Worm (Caenorhabditis elegans): ENCODE data around the gene sec-10.
A peak's percentile ranks its signal among the peaks of the same experiment; 100 is the strongest.

The sec-10 gene

ce11 chrIV:7783801-7784411 is 1.6 kb upstream of the sec-10 start, which contains the start of gene tag-321:
Gene tag-321 (minus strand): TSS chrIV:7783851.
- no peak for TF ChIP-seq fkh-8 (tag; optimal IDR thresholded peaks at IDR 0.05)
- no peak for TF ChIP-seq ama-1 (optimal IDR thresholded peaks at IDR 0.05)
- TF ChIP-seq fkh-4 (tag; optimal IDR thresholded peaks at IDR 0.05; ENCODE audit: borderline replicate concordance) = no peak
- no peak for TF ChIP-seq swsn-7 (tag; optimal IDR thresholded peaks at IDR 0.05)

ce11 chrIV:7778865-7779264 is 3.4 kb downstream of the sec-10 start, which contains the start of gene rpap-3:
Gene rpap-3 (minus strand): TSS chrIV:7778965.
- TF ChIP-seq ceh-88 (GFP tag; IDR thresholded peaks at IDR 0.05) (no peak), alr-1 (tag; optimal IDR thresholded peaks at IDR 0.05; ENCODE audit: borderline replicate concordance) (no peak), zag-1 (tag; optimal IDR thresholded peaks at IDR 0.05) (no peak), snu-23 (GFP tag; optimal IDR thresholded peaks at IDR 0.05) (no peak)

- TF ChIP-seq vab-15 (tag; optimal IDR thresholded peaks at IDR 0.05) = no peak
- no peak for TF ChIP-seq snu-23 (GFP tag; optimal IDR thresholded peaks at IDR 0.05)
- no peak for TF ChIP-seq lsy-2 (tag; optimal IDR thresholded peaks at IDR 0.05)
These were observed 6.6 kb downstream of the sec-10 start, which contains the start of gene swd-2.1 for ce11 chrIV:7775725-7776124. Gene swd-2.1 (plus strand): TSS chrIV:7776025.

- TF ChIP-seq snu-23 (GFP tag; optimal IDR thresholded peaks at IDR 0.05) (peak; percentile 29), nhr-77 (tag; optimal IDR thresholded peaks at IDR 0.05) (peak; percentile 27), dpl-1 (GFP tag; optimal IDR thresholded peaks at IDR 0.05) (peak; percentile 41 to 77 (median 61)), blmp-1 (tag; optimal IDR thresholded peaks at IDR 0.05) (peak; percentile 63), nhr-85 (tag) (peak; percentile 40), lin-15B (tag; optimal IDR thresholded peaks at IDR 0.05) (peak; percentile 39), lsy-2 (tag; optimal IDR thresholded peaks at IDR 0.05) (peak; percentile 47 to 73), nhr-19 (GFP tag; conservative IDR thresholded peaks at IDR 0.05) (no peak), tlp-1 (tag; optimal IDR thresholded peaks at IDR 0.05) (no peak), fkh-8 (tag; optimal IDR thresholded peaks at IDR 0.05) (no peak), ceh-82 (tag; optimal IDR thresholded peaks at IDR 0.05) (peak in 1 of 3 experiments; percentile 18), egl-13 (tag; optimal IDR thresholded peaks at IDR 0.05) (no peak), efl-1 (optimal IDR thresholded peaks at IDR 0.05) (peak; percentile 33 to 50), efl-1 (GFP tag; optimal IDR thresholded peaks at IDR 0.05 in 1 of 2) (peak; percentile 64 to 95), nhr-84 (tag; optimal IDR thresholded peaks at IDR 0.05) (no peak), nhr-20 (tag; optimal IDR thresholded peaks at IDR 0.05) (peak; percentile 3), nhr-71 (tag; optimal IDR thresholded peaks at IDR 0.05) (peak; percentile 26), xbp-1 (tag; optimal IDR thresholded peaks at IDR 0.05) (peak; percentile 21), Y116A8C.19 (tag; optimal IDR thresholded peaks at IDR 0.05; ENCODE audit: borderline replicate concordance) (no peak), F16B12.6 (tag; optimal IDR thresholded peaks at IDR 0.05) (peak; percentile 21), C16A3.4 (tag; optimal IDR thresholded peaks at IDR 0.05) (peak; percentile 61), mep-1 (tag; optimal IDR thresholded peaks at IDR 0.05) (peak; percentile 48), nhr-47 (tag; optimal IDR thresholded peaks at IDR 0.05) (peak; percentile 14), lin-35 (GFP tag; optimal IDR thresholded peaks at IDR 0.05) (peak; percentile 41 to 79)
These were observed 8.1 kb downstream of the sec-10 start, which contains the start of the genes hcf-1 and swd-2.2 for ce11 chrIV:7774206-7774605. Gene hcf-1 (minus strand): TSS chrIV:7774275. Gene swd-2.2 (plus strand): TSS chrIV:7774411.

ce11 chrIV:7770162-7770561 is 12.1 kb downstream of the sec-10 start, which contains the start of gene rdl-1:
Gene rdl-1 (minus strand): TSS chrIV:7770262.
- TF ChIP-seq zag-1 (tag; optimal IDR thresholded peaks at IDR 0.05) = no peak
- TF ChIP-seq elt-3 (tag; optimal IDR thresholded peaks at IDR 0.05) = no peak
- TF ChIP-seq hlh-17 (GFP tag; optimal IDR thresholded peaks at IDR 0.05; ENCODE audit: borderline replicate concordance) = no peak
